Worm (Caenorhabditis elegans) whole organism, early embryonic: ENCODE measurements around the gene K08B12.1.

Experiments used
- F13C5.2 ChIP-seq: sonication (generic microtip); optimal IDR thresholded peaks from 2 replicates; lab custom pipeline; 2017; ENCODE audit warnings: mild to moderate bottlenecking, missing genetic modification characterization, inconsistent platforms, missing compliant biosample characterization
- ama-1 ChIP-seq: fragments of 150-350 bp; optimal IDR thresholded peaks from 2 replicates; lab custom pipeline; 2014
- hnd-1 ChIP-seq: sonication (generic microtip); optimal IDR thresholded peaks from 2 replicates; lab custom pipeline; 2016; ENCODE audit warnings: missing genetic modification characterization, missing compliant biosample characterization

- TF ChIP-seq ama-1 (lab: Kevin White, UChicago) (no peak), F13C5.2 (tag; lab: Kevin White, UChicago) (no peak), hnd-1 (tag; lab: Kevin White, UChicago) (no peak)
Observed at ce11 chrV:6303471-6303870, 44.3 kb downstream of the K08B12.1 start, which contains the start of gene sago-1.
